Fruit fly (Drosophila melanogaster) whole organism, embryonic: ENCODE results near the gene Mlp84B.

Experiments
- Asciz ChIP-seq: fragments of 200-800 bp; sonication (Bioruptor generic); optimal IDR thresholded peaks from 2 replicates; lab custom pipeline; 2017; ENCODE audit warnings: missing biosample characterization, mild to moderate bottlenecking, missing genetic modification characterization, missing genetic modification reagents
- Atf-2 ChIP-seq: fragments of 200-800 bp; sonication (Bioruptor generic); optimal IDR thresholded peaks from 2 replicates; lab custom pipeline; 2016; ENCODE audit warnings: missing biosample characterization, missing genetic modification characterization
- Blimp-1 ChIP-seq: fragments of 200-800 bp; sonication (Bioruptor generic); optimal IDR thresholded peaks from 3 replicates; lab custom pipeline; 2018; ENCODE audit warnings: missing biosample characterization, missing genetic modification characterization, mild to moderate bottlenecking, moderate library complexity, missing genetic modification reagents
- Bteb2 ChIP-seq: fragments of 200-800 bp; sonication (Bioruptor generic); optimal IDR thresholded peaks from 2 replicates; lab custom pipeline; 2016; ENCODE audit warnings: missing biosample characterization, missing genetic modification characterization
- CG10431 ChIP-seq: fragments of 200-800 bp; sonication (Bioruptor generic); optimal IDR thresholded peaks from 3 replicates; lab custom pipeline; 2018; ENCODE audit warnings: missing biosample characterization, mild to moderate bottlenecking, missing genetic modification characterization
- CG10462 ChIP-seq: fragments of 200-800 bp; sonication (Bioruptor generic); optimal IDR thresholded peaks from 2 replicates; lab custom pipeline; 2016; ENCODE audit warnings: missing biosample characterization, missing genetic modification characterization
- CG10543 ChIP-seq: fragments of 200-800 bp; sonication (Bioruptor generic); optimal IDR thresholded peaks from 3 replicates; lab custom pipeline; 2017; ENCODE audit warnings: missing biosample characterization, mild to moderate bottlenecking, missing genetic modification characterization, moderate library complexity
- CG11093 ChIP-seq: fragments of 200-800 bp; sonication (Bioruptor generic); IDR thresholded peaks from 3 replicates; pipeline ENCODE4 v1.3.6; 2022; ENCODE audit warnings: missing biosample characterization, missing genetic modification characterization
- CG11696 ChIP-seq: fragments of 200-800 bp; sonication (Bioruptor generic); IDR thresholded peaks from 2 replicates; pipeline ENCODE4 v1.3.6; 2022; ENCODE audit warnings: missing biosample characterization, missing genetic modification characterization
- CG13287 ChIP-seq: fragments of 200-800 bp; sonication (Bioruptor generic); IDR thresholded peaks from 2 replicates; pipeline ENCODE4 v1.3.6; 2022; ENCODE audit warnings: missing biosample characterization, missing genetic modification characterization; ENCODE audit not compliant: partially characterized antibody
- CG15479 ChIP-seq: fragments of 200-800 bp; sonication (Bioruptor generic); optimal IDR thresholded peaks from 3 replicates; lab custom pipeline; 2019; ENCODE audit warnings: missing biosample characterization, mild to moderate bottlenecking, missing genetic modification characterization, moderate library complexity
- CG15514 ChIP-seq: fragments of 200-800 bp; sonication (Bioruptor generic); optimal IDR thresholded peaks from 3 replicates; lab custom pipeline; 2017; ENCODE audit warnings: missing biosample characterization, missing genetic modification characterization, mild to moderate bottlenecking, moderate library complexity, missing genetic modification reagents
- CG17186 ChIP-seq: fragments of 200-800 bp; sonication (Bioruptor generic); optimal IDR thresholded peaks from 3 replicates; lab custom pipeline; 2017; ENCODE audit warnings: missing biosample characterization, missing genetic modification reagents, missing genetic modification characterization
- CG17829 ChIP-seq: fragments of 200-800 bp; optimal IDR thresholded peaks from 2 replicates; lab custom pipeline; 2019; ENCODE audit warnings: missing biosample characterization, mild to moderate bottlenecking, missing genetic modification characterization, moderate library complexity
- CG2120 ChIP-seq: fragments of 200-800 bp; sonication (Bioruptor generic); optimal IDR thresholded peaks from 3 replicates; lab custom pipeline; 2016; ENCODE audit warnings: missing biosample characterization, missing genetic modification characterization
- CG2199 ChIP-seq: fragments of 200-800 bp; sonication (Bioruptor generic); IDR thresholded peaks from 3 replicates; pipeline ENCODE4 v1.3.6; 2022; ENCODE audit warnings: missing biosample characterization, missing genetic modification characterization
- CG30403 ChIP-seq: fragments of 200-800 bp; sonication (Bioruptor generic); optimal IDR thresholded peaks from 3 replicates; lab custom pipeline; 2016; ENCODE audit warnings: missing biosample characterization, missing genetic modification characterization
- CG4854 ChIP-seq: fragments of 200-800 bp; sonication (Bioruptor generic); optimal IDR thresholded peaks from 2 replicates; lab custom pipeline; 2016; ENCODE audit warnings: missing biosample characterization, missing genetic modification characterization, inconsistent platforms
- CG6175 ChIP-seq: fragments of 200-800 bp; sonication (Bioruptor generic); IDR thresholded peaks from 3 replicates; pipeline ENCODE4 v1.3.6; 2022; ENCODE audit warnings: missing biosample characterization, missing genetic modification characterization
- CG6254 ChIP-seq: fragments of 200-800 bp; sonication (Bioruptor generic); optimal IDR thresholded peaks from 3 replicates; lab custom pipeline; 2017; ENCODE audit warnings: mild to moderate bottlenecking, missing biosample characterization, missing genetic modification reagents, missing genetic modification characterization
- CG9876 ChIP-seq: fragments of 200-800 bp; sonication (Bioruptor generic); optimal IDR thresholded peaks from 2 replicates; lab custom pipeline; 2016; ENCODE audit warnings: missing biosample characterization, missing genetic modification characterization
- D19B ChIP-seq: fragments of 200-800 bp; sonication (Bioruptor generic); optimal IDR thresholded peaks from 2 replicates; lab custom pipeline; 2017; ENCODE audit warnings: missing biosample characterization, mild to moderate bottlenecking, missing genetic modification characterization
- Ets97D ChIP-seq: fragments of 200-800 bp; sonication (Bioruptor generic); optimal IDR thresholded peaks from 3 replicates; lab custom pipeline; 2016; ENCODE audit warnings: missing biosample characterization, missing genetic modification characterization
- Hand ChIP-seq: fragments of 200-800 bp; sonication (Bioruptor generic); optimal IDR thresholded peaks from 2 replicates; lab custom pipeline; 2017; ENCODE audit warnings: mild to moderate bottlenecking, missing biosample characterization, missing genetic modification reagents, missing genetic modification characterization
- MBD-R2 ChIP-seq: fragments of 200-800 bp; sonication (Bioruptor generic); IDR thresholded peaks from 2 replicates; pipeline ENCODE4 v1.3.6; 2022; ENCODE audit warnings: missing biosample characterization, missing genetic modification characterization
- Ravus ChIP-seq: fragments of 200-800 bp; sonication (Bioruptor generic); IDR thresholded peaks from 2 replicates; pipeline ENCODE4 v1.3.6; 2022; ENCODE audit warnings: missing biosample characterization, missing genetic modification characterization
- Rx ChIP-seq: fragments of 200-800 bp; sonication (Bioruptor generic); IDR thresholded peaks from 2 replicates; pipeline ENCODE4 v1.3.6; 2022; ENCODE audit warnings: missing biosample characterization, missing genetic modification characterization
- Side ChIP-seq: fragments of 200-800 bp; sonication (Bioruptor generic); optimal IDR thresholded peaks from 2 replicates; lab custom pipeline; 2016; ENCODE audit warnings: missing biosample characterization, missing genetic modification characterization
- Sin3A ChIP-seq: fragments of >200 bp; optimal IDR thresholded peaks from 2 replicates; lab custom pipeline; 2018
- Vsx1 ChIP-seq: fragments of 200-800 bp; sonication (Bioruptor generic); optimal IDR thresholded peaks from 2 replicates; lab custom pipeline; 2017; ENCODE audit warnings: missing biosample characterization, mild to moderate bottlenecking, missing genetic modification characterization, missing genetic modification reagents
- ase ChIP-seq: fragments of 200-800 bp; sonication (Bioruptor generic); IDR thresholded peaks from 3 replicates; pipeline ENCODE4 v1.3.6; 2022; ENCODE audit warnings: missing biosample characterization, missing genetic modification characterization
- bigmax ChIP-seq: fragments of 200-800 bp; sonication (Bioruptor generic); optimal IDR thresholded peaks from 2 replicates; lab custom pipeline; 2018; ENCODE audit warnings: missing biosample characterization, mild to moderate bottlenecking, missing genetic modification characterization
- cas ChIP-seq: fragments of 200-800 bp; sonication (Bioruptor generic); IDR thresholded peaks from 2 replicates; pipeline ENCODE4 v1.3.6; 2022; ENCODE audit warnings: missing biosample characterization, missing genetic modification characterization
- dm ChIP-seq: fragments of 200-800 bp; sonication (Bioruptor generic); optimal IDR thresholded peaks from 3 replicates; lab custom pipeline; 2016; ENCODE audit warnings: missing biosample characterization, missing genetic modification characterization
- eve ChIP-seq, 2 experiments: fragments of >200 bp; optimal IDR thresholded peaks; 2 replicates each; lab custom pipeline; 2017; ENCODE audit warnings: missing biosample characterization in 2 of 2, missing genetic modification characterization in 2 of 2
- fd64A ChIP-seq: fragments of 200-800 bp; sonication (Bioruptor generic); optimal IDR thresholded peaks from 3 replicates; lab custom pipeline; 2018; ENCODE audit warnings: missing biosample characterization, mild to moderate bottlenecking, missing genetic modification characterization
- gce ChIP-seq: fragments of 200-800 bp; sonication (Bioruptor generic); IDR thresholded peaks from 3 replicates; pipeline ENCODE4 v1.3.6; 2022; ENCODE audit warnings: missing biosample characterization, missing genetic modification characterization
- gem ChIP-seq: fragments of 200-800 bp; sonication (Bioruptor generic); optimal IDR thresholded peaks from 2 replicates; lab custom pipeline; 2019; ENCODE audit warnings: missing biosample characterization, mild to moderate bottlenecking, missing genetic modification characterization, moderate library complexity
- gsb-n ChIP-seq: fragments of 200-800 bp; sonication (Bioruptor generic); optimal IDR thresholded peaks from 3 replicates; lab custom pipeline; 2018; ENCODE audit warnings: missing biosample characterization, mild to moderate bottlenecking, missing genetic modification characterization
- insv ChIP-seq, 2 experiments: fragments of 200-800 bp; sonication (Bioruptor generic); optimal IDR thresholded peaks; 3 replicates each; lab custom pipeline; 2016 to 2018; ENCODE audit warnings: missing biosample characterization in 2 of 2, missing genetic modification characterization in 2 of 2
- lmd ChIP-seq: fragments of 200-800 bp; sonication (Bioruptor generic); IDR thresholded peaks from 2 replicates; pipeline ENCODE4 v1.3.6; 2022; ENCODE audit warnings: missing biosample characterization, missing genetic modification characterization
- lola ChIP-seq, 3 experiments: fragments of >200 bp in 2 of 3; fragments of 200-800 bp in 1 of 3; sonication (Bioruptor generic) in 1 of 3; optimal IDR thresholded peaks; 2 replicates each; lab custom pipeline; 2017 to 2019; ENCODE audit warnings: missing biosample characterization in 3 of 3, missing genetic modification characterization in 3 of 3, mild to moderate bottlenecking in 1 of 3, moderate library complexity in 1 of 3
- mirr ChIP-seq: fragments of 200-800 bp; sonication (Bioruptor generic); optimal IDR thresholded peaks from 3 replicates; lab custom pipeline; 2018; ENCODE audit warnings: missing biosample characterization, mild to moderate bottlenecking, missing genetic modification characterization
- nerfin-2 ChIP-seq: fragments of 200-800 bp; sonication (Bioruptor generic); IDR thresholded peaks from 2 replicates; pipeline ENCODE4 v1.3.6; 2022; ENCODE audit warnings: missing biosample characterization, missing genetic modification characterization; ENCODE audit not compliant: partially characterized antibody
- onecut ChIP-seq: fragments of 200-800 bp; sonication (Bioruptor generic); IDR thresholded peaks from 2 replicates; pipeline ENCODE4 v1.3.6; 2022; ENCODE audit warnings: missing biosample characterization, missing genetic modification characterization
- pnt ChIP-seq: fragments of 200-800 bp; sonication (Bioruptor generic); optimal IDR thresholded peaks from 3 replicates; lab custom pipeline; 2016; ENCODE audit warnings: missing biosample characterization, missing genetic modification characterization
- repo ChIP-seq: fragments of 200-800 bp; sonication (Bioruptor generic); optimal IDR thresholded peaks from 2 replicates; lab custom pipeline; 2016; ENCODE audit warnings: missing biosample characterization, missing genetic modification characterization
- tgo ChIP-seq: fragments of 200-800 bp; sonication (Bioruptor generic); IDR thresholded peaks from 3 replicates; pipeline ENCODE4 v1.3.6; 2022; ENCODE audit warnings: missing biosample characterization, missing genetic modification characterization
- tin ChIP-seq: fragments of 200-800 bp; sonication (Bioruptor generic); optimal IDR thresholded peaks from 3 replicates; lab custom pipeline; 2016; ENCODE audit warnings: missing biosample characterization, missing genetic modification characterization
- ttk ChIP-seq: fragments of 200-800 bp; sonication (Bioruptor generic); IDR thresholded peaks from 2 replicates; pipeline ENCODE4 v2.1.2; 2022; ENCODE audit warnings: missing biosample characterization, missing genetic modification characterization
- twi ChIP-seq: fragments of 200-800 bp; optimal IDR thresholded peaks from 2 replicates; lab custom pipeline; 2019; ENCODE audit warnings: missing biosample characterization, mild to moderate bottlenecking, missing genetic modification characterization, moderate library complexity

Mlp84B gene

DNA sequence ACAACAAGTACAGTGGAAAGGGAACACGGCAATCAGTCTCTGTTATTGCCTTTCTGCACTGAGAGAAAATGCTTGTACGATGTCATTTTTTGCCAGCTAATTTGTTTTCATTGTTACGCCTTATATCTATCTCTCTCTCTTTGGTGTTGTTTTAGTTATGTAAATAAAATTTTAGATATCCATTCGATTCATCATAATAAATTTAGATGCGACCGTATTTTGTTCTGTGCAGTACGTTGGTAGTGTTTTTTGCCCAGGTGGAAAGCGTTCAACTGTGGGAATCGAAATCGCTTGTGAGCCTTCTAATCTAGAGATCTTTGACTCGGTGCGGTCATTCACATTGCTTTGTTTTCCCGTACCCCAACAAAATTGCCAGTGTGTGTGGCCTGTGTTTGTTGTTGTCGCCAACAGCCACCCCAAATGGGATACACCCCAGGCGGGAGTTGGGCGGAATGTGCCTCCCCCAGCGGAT lies 41.8 kb downstream of the Mlp84B start (continued):
- TF ChIP-seq Ravus (GFP tag; lab: Robert Waterston, UW) (no peak), CG4854 (GFP tag; lab: Kevin White, UChicago) (peak; percentile 80), CG2120 (GFP tag; lab: Kevin White, UChicago) (peak; percentile 96), Ets97D (GFP tag; lab: Kevin White, UChicago) (peak; percentile 71), CG6175 (GFP tag; lab: Robert Waterston, UW) (no peak), lmd (GFP tag; lab: Robert Waterston, UW) (no peak), fd64A (GFP tag; lab: Kevin White, UChicago) (peak; percentile 76), Sin3A (no peak), CG6254 (GFP tag; lab: Kevin White, UChicago) (peak; percentile 80), CG10462 (GFP tag; lab: Kevin White, UChicago) (peak; percentile 76), CG15479 (GFP tag; lab: Kevin White, UChicago) (no peak), bigmax (GFP tag; lab: Kevin White, UChicago) (no peak), tgo (GFP tag; lab: Robert Waterston, UW) (no peak), MBD-R2 (GFP tag; lab: Robert Waterston, UW) (no peak), CG2199 (GFP tag; lab: Robert Waterston, UW) (no peak), lola (GFP tag; optimal IDR thresholded peaks at IDR 0.05; lab: Kevin White, UChicago) (peak in 1 of 3 experiments; percentile 80), Atf-2 (GFP tag; lab: Kevin White, UChicago) (peak; percentile 86), CG11093 (GFP tag; lab: Robert Waterston, UW) (peak; percentile 84), ttk (GFP tag; lab: Robert Waterston, UW) (no peak), pnt (GFP tag; lab: Kevin White, UChicago) (peak; percentile 73), repo (GFP tag; lab: Kevin White, UChicago) (peak; percentile 83), gem (tag; lab: Kevin White, UChicago) (peak; percentile 91), CG9876 (GFP tag; lab: Kevin White, UChicago) (peak; percentile 83), gsb-n (peak; percentile 83), CG17186 (peak; percentile 70), Bteb2 (GFP tag; lab: Kevin White, UChicago) (peak; percentile 85), Hand (peak; percentile 78), CG10543 (GFP tag; lab: Kevin White, UChicago) (peak; percentile 80), CG30403 (GFP tag; lab: Kevin White, UChicago) (peak; percentile 91), D19B (GFP tag; lab: Kevin White, UChicago) (peak; percentile 75), cas (GFP tag; lab: Robert Waterston, UW) (no peak), insv (GFP tag; optimal IDR thresholded peaks at IDR 0.05; lab: Kevin White, UChicago) (peak in 1 of 2 experiments; percentile 15), CG10431 (GFP tag; lab: Kevin White, UChicago) (peak; percentile 20), CG11696 (GFP tag; lab: Robert Waterston, UW) (no peak), ase (no peak), Asciz (GFP tag; lab: Kevin White, UChicago) (peak; percentile 88), Vsx1 (GFP tag; lab: Kevin White, UChicago) (peak; percentile 85), Side (GFP tag; lab: Kevin White, UChicago) (peak; percentile 79), Blimp-1 (peak; percentile 88), Rx (no peak), CG13287 (GFP tag; lab: Robert Waterston, UW) (no peak), nerfin-2 (no peak), gce (GFP tag; lab: Robert Waterston, UW) (no peak), CG17829 (tag; lab: Kevin White, UChicago) (peak; percentile 92), CG15514 (GFP tag; lab: Kevin White, UChicago) (peak; percentile 81), onecut (GFP tag; lab: Robert Waterston, UW) (peak; percentile 84), mirr (peak; percentile 33), eve (GFP tag; optimal IDR thresholded peaks at IDR 0.05; lab: Kevin White, UChicago) (no peak), tin (GFP tag; lab: Kevin White, UChicago) (peak; percentile 91), twi (tag; lab: Kevin White, UChicago) (peak; percentile 58), dm (GFP tag; lab: Kevin White, UChicago) (peak; percentile 82)
